Fruit fly (Drosophila melanogaster): ENCODE data around the gene dnd.

The dnd gene

DNA sequence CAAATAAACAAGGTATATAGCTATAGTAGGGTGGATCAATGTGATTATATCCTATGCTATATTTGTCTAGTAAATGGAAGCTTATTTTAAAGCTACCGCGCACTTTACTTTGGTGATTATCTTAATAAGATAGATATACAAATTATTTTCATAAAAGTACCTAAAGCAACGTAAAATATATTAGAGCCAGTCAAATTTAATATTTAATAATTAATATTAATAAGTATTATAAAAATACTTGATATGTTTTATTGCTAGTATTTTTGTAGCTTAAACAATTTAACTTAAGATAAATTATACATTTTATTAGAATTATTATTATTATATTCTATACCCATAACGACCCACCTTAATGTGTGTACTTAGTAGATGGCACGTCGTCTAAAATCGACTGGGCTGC lies 47.5 kb downstream of the dnd start:
- peak; percentile 54 for TF ChIP-seq CG3281 (GFP tag; optimal IDR thresholded peaks at IDR 0.05)
- TF ChIP-seq fd96Cb (tag; optimal IDR thresholded peaks at IDR 0.05): peak; percentile 19
- no peak for TF ChIP-seq Ptx1 (GFP tag; IDR thresholded peaks at IDR 0.05)
- peak; percentile 7 for TF ChIP-seq caup (GFP tag; optimal IDR thresholded peaks at IDR 0.05; ENCODE audit: severe bottlenecking)
- no peak for TF ChIP-seq stc (GFP tag; IDR thresholded peaks at IDR 0.05)
- TF ChIP-seq CG9876 (GFP tag; optimal IDR thresholded peaks at IDR 0.05): no peak
- TF ChIP-seq PHDP (tag; optimal IDR thresholded peaks at IDR 0.05): peak; percentile 49
- TF ChIP-seq tap (tag; optimal IDR thresholded peaks at IDR 0.05): peak; percentile 27
- peak; percentile 40 for TF ChIP-seq CG7839 (tag; optimal IDR thresholded peaks at IDR 0.05)
- peak; percentile 54 for TF ChIP-seq Blimp-1 (GFP tag; optimal IDR thresholded peaks at IDR 0.05)
- TF ChIP-seq nau (GFP tag; optimal IDR thresholded peaks at IDR 0.05): no peak
- peak; percentile 15 for TF ChIP-seq odd (GFP tag; optimal IDR thresholded peaks at IDR 0.05)
- TF ChIP-seq CG33557 (GFP tag; optimal IDR thresholded peaks at IDR 0.05): no peak
- TF ChIP-seq CG3838 (GFP tag; optimal IDR thresholded peaks at IDR 0.05): no peak
- peak; percentile 34 for TF ChIP-seq CG1233 (GFP tag; optimal IDR thresholded peaks at IDR 0.05)
- no peak for TF ChIP-seq YL-1 (GFP tag; optimal IDR thresholded peaks at IDR 0.05)
- TF ChIP-seq Drgx (GFP tag; IDR thresholded peaks at IDR 0.05): peak; percentile 37; the same call in 1 of the 2 replicates
- peak in 1 of 3 experiments; percentile 31 for TF ChIP-seq lola (GFP tag; optimal IDR thresholded peaks at IDR 0.05)
- TF ChIP-seq CG2889 (GFP tag; IDR thresholded peaks at IDR 0.05): no peak
- TF ChIP-seq CG6854 (GFP tag; optimal IDR thresholded peaks at IDR 0.05): peak; percentile 33
- TF ChIP-seq CG10431 (GFP tag; optimal IDR thresholded peaks at IDR 0.05): no peak
- TF ChIP-seq ase (GFP tag; IDR thresholded peaks at IDR 0.05): no peak
- peak; percentile 22 for TF ChIP-seq dmrt11E (tag; optimal IDR thresholded peaks at IDR 0.05)
- TF ChIP-seq Side (GFP tag; optimal IDR thresholded peaks at IDR 0.05): no peak
- no peak for TF ChIP-seq dati (GFP tag; IDR thresholded peaks at IDR 0.05)
- TF ChIP-seq CG15269 (tag; optimal IDR thresholded peaks at IDR 0.05): peak; percentile 38
- TF ChIP-seq CG7372 (GFP tag; IDR thresholded peaks at IDR 0.05): no peak
- no peak for TF ChIP-seq CG6175 (GFP tag; IDR thresholded peaks at IDR 0.05)
- no peak for TF ChIP-seq Scr (GFP tag; IDR thresholded peaks at IDR 0.05; ENCODE audit: partially characterized antibody)
- no peak for TF ChIP-seq HLH54F (GFP tag; optimal IDR thresholded peaks at IDR 0.05)
- no peak for TF ChIP-seq repo (GFP tag; optimal IDR thresholded peaks at IDR 0.05)
- TF ChIP-seq CoRest (tag; optimal IDR thresholded peaks at IDR 0.05): peak; percentile 50
- peak; percentile 35 for TF ChIP-seq CG17829 (tag; optimal IDR thresholded peaks at IDR 0.05)
- TF ChIP-seq zen2 (GFP tag; IDR thresholded peaks at IDR 0.05; ENCODE audit: partially characterized antibody): no peak
- TF ChIP-seq BtbVII (GFP tag; optimal IDR thresholded peaks at IDR 0.05): peak; percentile 33
- no peak for TF ChIP-seq emc (GFP tag; optimal IDR thresholded peaks at IDR 0.05)
- TF ChIP-seq CG1529 (GFP tag; optimal IDR thresholded peaks at IDR 0.05): no peak
- TF ChIP-seq dan (GFP tag; IDR thresholded peaks at IDR 0.05): no peak
- peak; percentile 43 for TF ChIP-seq grau (tag; optimal IDR thresholded peaks at IDR 0.05)
- peak; percentile 51; the same call in 1 of the 3 replicates for TF ChIP-seq CG17361 (GFP tag; IDR thresholded peaks at IDR 0.05)
- TF ChIP-seq Hr51 (GFP tag; optimal IDR thresholded peaks at IDR 0.05): peak in 1 of 2 experiments; percentile 73
- no peak for TF ChIP-seq her (GFP tag; optimal IDR thresholded peaks at IDR 0.05)
- peak; percentile 47 for TF ChIP-seq Asciz (GFP tag; optimal IDR thresholded peaks at IDR 0.05)
- TF ChIP-seq CG15514 (GFP tag; optimal IDR thresholded peaks at IDR 0.05): peak; percentile 7
- peak; percentile 47 for TF ChIP-seq CG10267 (tag; optimal IDR thresholded peaks at IDR 0.05)
- peak; percentile 35; the same call in 1 of the 2 replicates for TF ChIP-seq CG6689 (GFP tag; IDR thresholded peaks at IDR 0.05)
- TF ChIP-seq lab (GFP tag; optimal IDR thresholded peaks at IDR 0.05): peak; percentile 42
- TF ChIP-seq CG14710 (tag; optimal IDR thresholded peaks at IDR 0.05): peak; percentile 37
- no peak for TF ChIP-seq zfh2 (GFP tag; optimal IDR thresholded peaks at IDR 0.05)
- TF ChIP-seq Deaf1 (tag; optimal IDR thresholded peaks at IDR 0.05): peak; percentile 10

Data from whole organism, embryonic.